Fruit fly (Drosophila melanogaster): ENCODE results near the gene Gmd.
A peak's percentile ranks its signal among the peaks of the same experiment; 100 is the strongest.

dm6 chr2L:4955094-4955823 lies 21.6 kb downstream of the Gmd start, which contains the start of the genes Jon25Bi and Marcal1:
- TF ChIP-seq CG4424 (GFP tag; optimal IDR thresholded peaks at IDR 0.05) = no peak
- no peak for TF ChIP-seq CG8478 (optimal IDR thresholded peaks at IDR 0.05)
- peak; percentile 4 for TF ChIP-seq YL-1 (GFP tag; optimal IDR thresholded peaks at IDR 0.05)
- TF ChIP-seq CG8290 (GFP tag; optimal IDR thresholded peaks at IDR 0.05) = no peak
- no peak for TF ChIP-seq CG8290 (tag; optimal IDR thresholded peaks at IDR 0.05)
- no peak for TF ChIP-seq bsh (GFP tag; optimal IDR thresholded peaks at IDR 0.05)
- TF ChIP-seq dysf (GFP tag; IDR thresholded peaks at IDR 0.05) = no peak
- TF ChIP-seq Dfd (GFP tag; optimal IDR thresholded peaks at IDR 0.05) = no peak
- TF ChIP-seq CG17612 (GFP tag; IDR thresholded peaks at IDR 0.05) = no peak

All from whole organism, embryonic.